Worm (Caenorhabditis elegans) whole organism, early embryonic: ENCODE results near the gene rgs-4.

ENCODE experiments used
- B0310.2 ChIP-seq: sonication (generic microtip); optimal IDR thresholded peaks from 2 replicates; lab custom pipeline; 2016; ENCODE audit warnings: mild to moderate bottlenecking, missing genetic modification characterization, missing compliant biosample characterization
- ama-1 ChIP-seq: fragments of 150-350 bp; optimal IDR thresholded peaks from 2 replicates; lab custom pipeline; 2014

ce11 chrII:12626887-12627286 lies 27.7 kb upstream of the rgs-4 start, which contains the start of gene nspe-7:
- TF ChIP-seq B0310.2 (tag; lab: Kevin White, UChicago) = no peak
- TF ChIP-seq ama-1 (lab: Kevin White, UChicago) = no peak
